Worm (Caenorhabditis elegans) whole organism, young adult: Measurements from ENCODE around the gene rps-25.

Experiments
- B0336.3 ChIP-seq: fragments of 200-800 bp; sonication (Bioruptor generic); IDR thresholded peaks from 2 replicates; pipeline ENCODE4 v1.3.6; 2022; ENCODE audit warnings: missing genetic modification characterization, missing compliant biosample characterization
- cebp-2 ChIP-seq: fragments of 200-800 bp; sonication (Bioruptor generic); IDR thresholded peaks from 2 replicates; pipeline ENCODE4 v1.3.6; 2022; ENCODE audit warnings: missing genetic modification characterization, missing compliant biosample characterization
- lsl-1 ChIP-seq: fragments of 200-800 bp; sonication (Bioruptor generic); optimal IDR thresholded peaks from 2 replicates; lab custom pipeline; 2018; ENCODE audit warnings: mild to moderate bottlenecking, missing genetic modification characterization, moderate library complexity, missing compliant biosample characterization
- nfya-1 ChIP-seq: sonication (generic microtip); optimal IDR thresholded peaks from 2 replicates; lab custom pipeline; 2017; ENCODE audit warnings: antibody characterized with exemption, missing compliant biosample characterization, missing genetic modification characterization, borderline replicate concordance; ENCODE audit not compliant: insufficient read depth
- snpc-4 ChIP-seq, 5 experiments: fragments of 150-350 bp in 1 of 5; sonication (generic microtip) in 4 of 5; optimal IDR thresholded peaks; 2 replicates each; lab custom pipeline; 2014 to 2018; ENCODE audit warnings: missing genetic modification characterization in 5 of 5, missing biosample characterization in 3 of 5, antibody characterized with exemption in 2 of 5, mild to moderate bottlenecking in 2 of 5, missing compliant biosample characterization in 2 of 5, missing genotype in 2 of 5, moderate library complexity in 2 of 5, missing genetic modification reagents in 1 of 5
- unc-62 ChIP-seq: fragments of 150-350 bp; optimal IDR thresholded peaks from 2 replicates; lab custom pipeline; 2014; ENCODE audit warnings: missing biosample characterization, missing genetic modification reagents, missing genetic modification characterization

DNA sequence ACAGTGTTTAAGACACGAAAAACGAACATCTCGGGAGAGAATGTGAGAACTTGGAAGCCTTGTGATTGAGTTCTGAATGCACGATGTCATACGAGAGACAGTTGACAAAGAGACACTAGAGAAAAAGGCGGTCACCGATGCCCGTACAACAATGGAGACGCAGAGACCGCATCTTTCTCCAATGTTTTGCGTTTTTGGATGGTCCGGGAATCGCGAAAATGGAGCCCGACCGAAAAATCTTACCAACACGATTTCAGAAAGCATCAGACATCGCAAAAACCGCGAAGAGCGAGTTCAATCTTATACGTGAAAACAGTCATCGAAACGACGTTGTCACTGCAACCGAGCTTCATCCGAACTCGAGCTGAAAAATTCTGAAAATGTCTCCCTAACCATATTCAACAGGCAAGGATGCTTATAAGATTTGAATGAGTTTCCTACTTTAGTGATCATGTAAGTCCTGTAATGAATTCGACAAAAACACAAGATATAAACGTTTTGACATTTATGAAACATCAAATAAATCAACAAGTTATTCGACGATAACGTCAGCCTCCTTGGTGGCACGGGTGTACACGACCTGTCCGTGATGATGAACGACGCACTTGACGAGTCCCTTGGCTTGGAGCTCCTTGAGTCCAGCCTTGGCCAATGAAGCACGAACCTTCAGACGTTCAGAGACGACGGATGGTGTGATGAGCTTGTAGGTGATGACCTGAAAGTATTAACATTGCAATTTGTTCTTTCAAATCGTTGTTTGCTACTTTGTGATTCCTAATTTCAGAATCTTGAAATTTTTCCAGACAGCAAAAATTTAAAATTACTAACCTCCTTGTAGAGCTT is 582 bp downstream of the rps-25 start, which contains the start of gene inx-7:
- TF ChIP-seq lsl-1 (peak; percentile 44), snpc-4 (GFP tag; optimal IDR thresholded peaks at IDR 0.05; lab: Kevin White, UChicago) (peak; percentile 79), snpc-4 (tag; optimal IDR thresholded peaks at IDR 0.05; lab: Kevin White, UChicago) (peak in 3 of 4 experiments; percentile 6 to 91 (median 61)), B0336.3 (peak; percentile 96), unc-62 (GFP tag; lab: Kevin White, UChicago) (no peak), nfya-1 (tag; lab: Kevin White, UChicago) (no peak), cebp-2 (GFP tag; lab: Robert Waterston, UW) (no peak)
